Fruit fly (Drosophila melanogaster): Measurements from ENCODE around the gene CG12576.

The CG12576 gene

dm6 chrX:22491028-22491769, 9.0 kb upstream of the CG12576 start (continued):
- TF ChIP-seq CG3407 (GFP tag; optimal IDR thresholded peaks at IDR 0.05) (peak; percentile 20), CG3065 (GFP tag; optimal IDR thresholded peaks at IDR 0.05) (no peak), CG17829 (tag; optimal IDR thresholded peaks at IDR 0.05) (peak; percentile 2), sens-2 (GFP tag; IDR thresholded peaks at IDR 0.05) (no peak), CG8924 (tag; optimal IDR thresholded peaks at IDR 0.05) (peak; percentile 77), CG10654 (GFP tag; optimal IDR thresholded peaks at IDR 0.05) (peak; percentile 49), CG6683 (GFP tag; optimal IDR thresholded peaks at IDR 0.05) (peak; percentile 23), CG10366 (GFP tag; IDR thresholded peaks at IDR 0.05) (no peak), Trl (optimal IDR thresholded peaks at IDR 0.05) (peak; percentile 12 to 32), Trl (GFP tag; optimal IDR thresholded peaks at IDR 0.05) (no peak), Oli (tag; optimal IDR thresholded peaks at IDR 0.05) (peak; percentile 84), Xrp1 (GFP tag; IDR thresholded peaks at IDR 0.05) (no peak), Lpt (GFP tag; optimal IDR thresholded peaks at IDR 0.05) (no peak), psq (GFP tag; optimal IDR thresholded peaks at IDR 0.05) (no peak), Ets97D (GFP tag; optimal IDR thresholded peaks at IDR 0.05) (no peak), CG15601 (tag; optimal IDR thresholded peaks at IDR 0.05) (peak; percentile 16), Fer2 (tag; optimal IDR thresholded peaks at IDR 0.05) (no peak), Ravus (GFP tag; IDR thresholded peaks at IDR 0.05) (no peak), knrl (GFP tag; IDR thresholded peaks at IDR 0.05; ENCODE audit: partially characterized antibody) (no peak), CG31441 (GFP tag; IDR thresholded peaks at IDR 0.05) (no peak; the same call in 1 of the 2 replicates), pros (GFP tag; optimal IDR thresholded peaks at IDR 0.05) (no peak), wdn (GFP tag; IDR thresholded peaks at IDR 0.05) (no peak), Sox100B (GFP tag; optimal IDR thresholded peaks at IDR 0.05) (peak; percentile 80), kah (GFP tag; optimal IDR thresholded peaks at IDR 0.05) (no peak), Dip2 (GFP tag; IDR thresholded peaks at IDR 0.05) (no peak), Hr51 (GFP tag; optimal IDR thresholded peaks at IDR 0.05) (peak in 1 of 2 experiments; percentile 73), pita (GFP tag; optimal IDR thresholded peaks at IDR 0.05) (no peak), chif (GFP tag; optimal IDR thresholded peaks at IDR 0.05) (no peak), Dp (GFP tag; optimal IDR thresholded peaks at IDR 0.05) (no peak), unc-4 (GFP tag; IDR thresholded peaks at IDR 0.05; ENCODE audit: partially characterized antibody) (no peak), CG4820 (GFP tag; optimal IDR thresholded peaks at IDR 0.05) (peak; percentile 39), scrt (GFP tag; optimal IDR thresholded peaks at IDR 0.05) (peak; percentile 26), vvl (GFP tag; IDR thresholded peaks at IDR 0.05) (0 out of 2 replicates have a peak, but pooled peaks have one; percentile 19), CG8388 (GFP tag; optimal IDR thresholded peaks at IDR 0.05) (peak; percentile 51), CG18599 (GFP tag; optimal IDR thresholded peaks at IDR 0.05) (peak; percentile 56), usp (GFP tag; optimal IDR thresholded peaks at IDR 0.05) (no peak), CG4404 (GFP tag; IDR thresholded peaks at IDR 0.05) (no peak), CoRest (tag; optimal IDR thresholded peaks at IDR 0.05) (peak; percentile 88), Dref (GFP tag; IDR thresholded peaks at IDR 0.05) (no peak), CG5180 (GFP tag; optimal IDR thresholded peaks at IDR 0.05) (peak; percentile 37), CG3163 (GFP tag; optimal IDR thresholded peaks at IDR 0.05) (peak; percentile 38), sr (GFP tag; IDR thresholded peaks at IDR 0.05) (peak; percentile 69; the same call in 2 of the 3 replicates), CG10209 (GFP tag; optimal IDR thresholded peaks at IDR 0.05) (peak; percentile 73), CG13775 (GFP tag; optimal IDR thresholded peaks at IDR 0.05) (peak; percentile 79), HLH54F (GFP tag; optimal IDR thresholded peaks at IDR 0.05) (no peak), CG2875 (GFP tag; optimal IDR thresholded peaks at IDR 0.05) (peak; percentile 17), crol (GFP tag; IDR thresholded peaks at IDR 0.05) (no peak), CG6175 (GFP tag; IDR thresholded peaks at IDR 0.05) (0 out of 3 replicates have a peak, but pooled peaks have one; percentile 20), tgo (GFP tag; IDR thresholded peaks at IDR 0.05) (peak; percentile 50), CG10959 (GFP tag; IDR thresholded peaks at IDR 0.05) (no peak)

All from whole organism, embryonic.